Fruit fly (Drosophila melanogaster) whole organism, embryonic: ENCODE data around the gene ZnT63C.
A peak's percentile ranks its signal among the peaks of the same experiment; 100 is the strongest.

ENCODE experiments used
- BtbVII ChIP-seq: fragments of 200-800 bp; sonication (Bioruptor generic); optimal IDR thresholded peaks from 3 replicates; lab custom pipeline; 2017; ENCODE audit warnings: missing biosample characterization, mild to moderate bottlenecking, missing genetic modification characterization
- CG10959 ChIP-seq: fragments of 200-800 bp; sonication (Bioruptor generic); IDR thresholded peaks from 2 replicates; pipeline ENCODE4 v1.3.6; 2022; ENCODE audit warnings: missing biosample characterization, missing genetic modification characterization
- CG12942 ChIP-seq: fragments of 200-800 bp; sonication (Bioruptor generic); optimal IDR thresholded peaks from 3 replicates; lab custom pipeline; 2016; ENCODE audit warnings: missing biosample characterization, missing genetic modification characterization
- CG13287 ChIP-seq: fragments of 200-800 bp; sonication (Bioruptor generic); IDR thresholded peaks from 2 replicates; pipeline ENCODE4 v1.3.6; 2022; ENCODE audit warnings: missing biosample characterization, missing genetic modification characterization; ENCODE audit not compliant: partially characterized antibody
- CG1602 ChIP-seq: fragments of 200-800 bp; sonication (Bioruptor generic); optimal IDR thresholded peaks from 3 replicates; lab custom pipeline; 2016; ENCODE audit warnings: missing biosample characterization, missing genetic modification characterization
- CG1647 ChIP-seq: fragments of 200-800 bp; sonication (Bioruptor generic); optimal IDR thresholded peaks from 3 replicates; lab custom pipeline; 2016; ENCODE audit warnings: missing biosample characterization, missing genetic modification characterization
- CG16813 ChIP-seq: fragments of 200-800 bp; sonication (Bioruptor generic); IDR thresholded peaks from 3 replicates; pipeline ENCODE4 v1.3.6; 2022; ENCODE audit warnings: missing biosample characterization, missing genetic modification characterization; ENCODE audit not compliant: partially characterized antibody
- CG17361 ChIP-seq: fragments of 200-800 bp; sonication (Bioruptor generic); IDR thresholded peaks from 3 replicates; pipeline ENCODE4 v1.3.6; 2022; ENCODE audit warnings: missing biosample characterization, missing genetic modification characterization
- CG2678 ChIP-seq: fragments of 200-800 bp; sonication (Bioruptor generic); optimal IDR thresholded peaks from 3 replicates; lab custom pipeline; 2019; ENCODE audit warnings: missing biosample characterization, mild to moderate bottlenecking, missing genetic modification characterization, moderate library complexity
- CG2712 ChIP-seq: fragments of 200-800 bp; optimal IDR thresholded peaks from 3 replicates; lab custom pipeline; 2019; ENCODE audit warnings: missing biosample characterization, mild to moderate bottlenecking, missing genetic modification characterization, moderate library complexity
- CG30403 ChIP-seq: fragments of 200-800 bp; sonication (Bioruptor generic); optimal IDR thresholded peaks from 3 replicates; lab custom pipeline; 2016; ENCODE audit warnings: missing biosample characterization, missing genetic modification characterization
- CG3838 ChIP-seq: fragments of 200-800 bp; sonication (Bioruptor generic); optimal IDR thresholded peaks from 3 replicates; lab custom pipeline; 2016; ENCODE audit warnings: missing biosample characterization, missing genetic modification characterization
- CG3847 ChIP-seq: fragments of 200-800 bp; sonication (Bioruptor generic); IDR thresholded peaks from 2 replicates; pipeline ENCODE4 v1.3.6; 2022; ENCODE audit warnings: missing biosample characterization, missing genetic modification characterization
- CG3995 ChIP-seq: fragments of 200-800 bp; sonication (Bioruptor generic); optimal IDR thresholded peaks from 3 replicates; lab custom pipeline; 2016; ENCODE audit warnings: missing biosample characterization, missing genetic modification characterization
- CG4328 ChIP-seq: fragments of 200-800 bp; sonication (Bioruptor generic); optimal IDR thresholded peaks from 3 replicates; lab custom pipeline; 2017; ENCODE audit warnings: missing biosample characterization, missing genetic modification reagents, missing genetic modification characterization
- CG7556 ChIP-seq: fragments of 200-800 bp; sonication (Bioruptor generic); optimal IDR thresholded peaks from 2 replicates; lab custom pipeline; 2017; ENCODE audit warnings: missing biosample characterization, mild to moderate bottlenecking, missing genetic modification characterization
- CG9215 ChIP-seq: fragments of 200-800 bp; sonication (Bioruptor generic); IDR thresholded peaks from 2 replicates; pipeline ENCODE4 v1.3.6; 2022; ENCODE audit warnings: missing biosample characterization, missing genetic modification characterization
- CG9727 ChIP-seq: fragments of 200-800 bp; sonication (Bioruptor generic); optimal IDR thresholded peaks from 3 replicates; lab custom pipeline; 2017; ENCODE audit warnings: missing biosample characterization, mild to moderate bottlenecking, missing genetic modification characterization
- CHES-1-like ChIP-seq: fragments of 200-800 bp; sonication (Bioruptor generic); optimal IDR thresholded peaks from 2 replicates; lab custom pipeline; 2016; ENCODE audit warnings: missing biosample characterization, missing genetic modification characterization
- Camta ChIP-seq: fragments of 200-800 bp; sonication (Bioruptor generic); optimal IDR thresholded peaks from 2 replicates; lab custom pipeline; 2016; ENCODE audit warnings: missing biosample characterization, missing genetic modification characterization
- CoRest ChIP-seq: fragments of 200-800 bp; sonication (Bioruptor generic); optimal IDR thresholded peaks from 3 replicates; lab custom pipeline; 2018; ENCODE audit warnings: missing biosample characterization, mild to moderate bottlenecking, missing genetic modification characterization, moderate library complexity
- D ChIP-seq, 2 experiments: fragments of 200-800 bp in 1 of 2; fragments of >200 bp in 1 of 2; sonication (Bioruptor generic) in 1 of 2; optimal IDR thresholded peaks; 2 replicates in 1 of 2; 3 replicates in 1 of 2; lab custom pipeline; 2017; ENCODE audit warnings: mild to moderate bottlenecking in 1 of 2, missing biosample characterization in 1 of 2, missing genetic modification characterization in 1 of 2, missing genetic modification reagents in 1 of 2
- Elba2 ChIP-seq: fragments of 200-800 bp; sonication (Bioruptor generic); optimal IDR thresholded peaks from 3 replicates; lab custom pipeline; 2016; ENCODE audit warnings: missing biosample characterization, missing genetic modification characterization
- Fer1 ChIP-seq: fragments of 200-800 bp; sonication (Bioruptor generic); optimal IDR thresholded peaks from 2 replicates; lab custom pipeline; 2017; ENCODE audit warnings: missing biosample characterization, mild to moderate bottlenecking, missing genetic modification characterization
- H15 ChIP-seq: fragments of 200-800 bp; sonication (Bioruptor generic); IDR thresholded peaks from 3 replicates; pipeline ENCODE4 v1.3.6; 2022; ENCODE audit warnings: missing biosample characterization, missing genetic modification characterization
- Mad ChIP-seq: fragments of 200-800 bp; sonication (Bioruptor generic); optimal IDR thresholded peaks from 2 replicates; lab custom pipeline; 2016; ENCODE audit warnings: missing biosample characterization, missing genetic modification characterization
- Nf-YB ChIP-seq: fragments of 200-800 bp; sonication (Bioruptor generic); optimal IDR thresholded peaks from 3 replicates; lab custom pipeline; 2019; ENCODE audit warnings: missing biosample characterization, mild to moderate bottlenecking, missing genetic modification characterization, moderate library complexity
- Sox102F ChIP-seq: fragments of 200-800 bp; sonication (Bioruptor generic); optimal IDR thresholded peaks from 2 replicates; lab custom pipeline; 2018; ENCODE audit warnings: missing biosample characterization, mild to moderate bottlenecking, missing genetic modification characterization, moderate library complexity
- TFAM ChIP-seq: fragments of 200-800 bp; sonication (Bioruptor generic); optimal IDR thresholded peaks from 2 replicates; lab custom pipeline; 2017; ENCODE audit warnings: missing biosample characterization, missing genetic modification characterization, inconsistent platforms
- Xrp1 ChIP-seq: fragments of 200-800 bp; sonication (Bioruptor generic); IDR thresholded peaks from 2 replicates; pipeline ENCODE4 v1.3.6; 2022; ENCODE audit warnings: missing biosample characterization, missing genetic modification characterization
- ash1 ChIP-seq: fragments of 200-800 bp; sonication (Bioruptor generic); optimal IDR thresholded peaks from 2 replicates; lab custom pipeline; 2018; ENCODE audit warnings: missing biosample characterization, mild to moderate bottlenecking, missing genetic modification characterization
- bbx ChIP-seq: fragments of 200-800 bp; sonication (Bioruptor generic); IDR thresholded peaks from 2 replicates; pipeline ENCODE4 v1.3.6; 2022; ENCODE audit warnings: missing biosample characterization, missing genetic modification characterization; ENCODE audit not compliant: partially characterized antibody
- ci ChIP-seq: fragments of 200-800 bp; sonication (Bioruptor generic); IDR thresholded peaks from 3 replicates; pipeline ENCODE4 v1.3.6; 2022; ENCODE audit warnings: missing biosample characterization, missing genetic modification characterization
- en ChIP-seq: fragments of 200-800 bp; sonication (Bioruptor generic); optimal IDR thresholded peaks from 2 replicates; lab custom pipeline; 2016; ENCODE audit warnings: missing biosample characterization, missing genetic modification characterization
- pan ChIP-seq, 4 experiments: fragments of >200 bp in 3 of 4; fragments of 200-800 bp in 1 of 4; sonication (Bioruptor generic) in 1 of 4; optimal IDR thresholded peaks in 3 of 4; IDR thresholded peaks in 1 of 4; 2 replicates each; pipeline versions ENCODE4 v1.3.6 to Lab custom; 2017 to 2022; ENCODE audit warnings: missing biosample characterization in 2 of 4, missing genetic modification characterization in 2 of 4, mixed read lengths in 1 of 4
- pfk ChIP-seq: fragments of 200-800 bp; sonication (Bioruptor generic); optimal IDR thresholded peaks from 2 replicates; lab custom pipeline; 2018; ENCODE audit warnings: missing biosample characterization, mild to moderate bottlenecking, missing genetic modification characterization, moderate library complexity
- pho ChIP-seq: fragments of 200-800 bp; sonication (Bioruptor generic); optimal IDR thresholded peaks from 2 replicates; lab custom pipeline; 2016; ENCODE audit warnings: missing biosample characterization, missing genetic modification characterization
- schlank ChIP-seq: fragments of 200-800 bp; sonication (Bioruptor generic); optimal IDR thresholded peaks from 2 replicates; lab custom pipeline; 2018; ENCODE audit warnings: missing biosample characterization, mild to moderate bottlenecking, missing genetic modification characterization
- sens ChIP-seq: fragments of 200-800 bp; sonication (Bioruptor generic); peaks from one replicate; lab custom pipeline; 2016; ENCODE audit warnings: missing biosample characterization, missing genetic modification characterization
- sisA ChIP-seq: fragments of 200-800 bp; sonication (Bioruptor generic); IDR thresholded peaks from 2 replicates; pipeline ENCODE4 v1.3.6; 2022; ENCODE audit warnings: missing biosample characterization, missing genetic modification characterization
- sna ChIP-seq: fragments of 200-800 bp; sonication (Bioruptor generic); IDR thresholded peaks from 2 replicates; pipeline ENCODE4 v1.3.6; 2022; ENCODE audit warnings: missing biosample characterization, missing genetic modification characterization; ENCODE audit not compliant: partially characterized antibody
- so ChIP-seq: fragments of 200-800 bp; sonication (Bioruptor generic); IDR thresholded peaks from 3 replicates; pipeline ENCODE4 v1.3.6; 2022; ENCODE audit warnings: missing biosample characterization, missing genetic modification characterization
- stc ChIP-seq: fragments of 200-800 bp; sonication (Bioruptor generic); IDR thresholded peaks from 2 replicates; pipeline ENCODE4 v1.3.6; 2022; ENCODE audit warnings: missing biosample characterization, missing genetic modification characterization
- tap ChIP-seq: fragments of 200-800 bp; optimal IDR thresholded peaks from 3 replicates; lab custom pipeline; 2019; ENCODE audit warnings: missing biosample characterization, mild to moderate bottlenecking, missing genetic modification characterization, moderate library complexity
- tup ChIP-seq: fragments of 200-800 bp; sonication (Bioruptor generic); optimal IDR thresholded peaks from 2 replicates; lab custom pipeline; 2016; ENCODE audit warnings: missing biosample characterization, mild to moderate bottlenecking, missing genetic modification characterization, moderate library complexity
- unpg ChIP-seq: fragments of 200-800 bp; sonication (Bioruptor generic); optimal IDR thresholded peaks from 3 replicates; lab custom pipeline; 2018; ENCODE audit warnings: missing biosample characterization, mild to moderate bottlenecking, missing genetic modification characterization, moderate library complexity
- vfl ChIP-seq: fragments of 200-800 bp; sonication (Bioruptor generic); optimal IDR thresholded peaks from 2 replicates; lab custom pipeline; 2016; ENCODE audit warnings: missing biosample characterization, missing genetic modification characterization
- wor ChIP-seq: fragments of 200-800 bp; sonication (Bioruptor generic); IDR thresholded peaks from 2 replicates; pipeline ENCODE4 v1.3.6; 2022; ENCODE audit warnings: missing biosample characterization, missing genetic modification characterization
- zen2 ChIP-seq: fragments of 200-800 bp; sonication (Bioruptor generic); IDR thresholded peaks from 3 replicates; pipeline ENCODE4 v1.3.6; 2022; ENCODE audit warnings: missing biosample characterization, missing genetic modification characterization; ENCODE audit not compliant: partially characterized antibody

ZnT63C gene

dm6 chr3L:3301171-3301738 is 2.3 kb upstream of the ZnT63C start (continued):
- TF ChIP-seq CG12942 (GFP tag; lab: Kevin White, UChicago) (peak; percentile 84), Elba2 (no peak), pho (GFP tag; lab: Kevin White, UChicago) (peak; percentile 87), ci (GFP tag; lab: Robert Waterston, UW) (peak; percentile 94), CG9215 (peak; percentile 69), CG2712 (tag; lab: Kevin White, UChicago) (peak; percentile 95), CG3838 (GFP tag; lab: Kevin White, UChicago) (peak; percentile 84), wor (GFP tag; lab: Robert Waterston, UW) (peak; percentile 89), CoRest (tag; lab: Kevin White, UChicago) (peak; percentile 93), CG9727 (GFP tag; lab: Kevin White, UChicago) (peak; percentile 89), Fer1 (GFP tag; lab: Kevin White, UChicago) (peak; percentile 96), vfl (GFP tag; lab: Kevin White, UChicago) (peak; percentile 73), sens (GFP tag; lab: Kevin White, UChicago) (peak; percentile 99), Nf-YB (GFP tag; lab: Kevin White, UChicago) (peak; percentile 79), en (GFP tag; lab: Kevin White, UChicago) (peak; percentile 92), CG1647 (peak; percentile 85), ash1 (no peak), CG3995 (GFP tag; lab: Kevin White, UChicago) (peak; percentile 23), D (optimal IDR thresholded peaks at IDR 0.05; lab: Kevin White, UChicago) (no peak), D (GFP tag; optimal IDR thresholded peaks at IDR 0.05; lab: Kevin White, UChicago) (peak; percentile 85), CG7556 (GFP tag; lab: Kevin White, UChicago) (peak; percentile 92), H15 (GFP tag; lab: Robert Waterston, UW) (peak; percentile 86), CG30403 (peak; percentile 93), CHES-1-like (peak; percentile 89), Mad (GFP tag; lab: Kevin White, UChicago) (peak; percentile 86), unpg (GFP tag; lab: Kevin White, UChicago) (peak; percentile 94), bbx (GFP tag; lab: Robert Waterston, UW) (no peak), CG1602 (GFP tag; lab: Kevin White, UChicago) (peak; percentile 90), Xrp1 (GFP tag; lab: Robert Waterston, UW) (peak; percentile 91), tup (GFP tag; lab: Kevin White, UChicago) (peak; percentile 77), BtbVII (peak; percentile 89), CG17361 (GFP tag; lab: Robert Waterston, UW) (peak; percentile 94), tap (tag; lab: Kevin White, UChicago) (peak; percentile 95), sisA (GFP tag; lab: Robert Waterston, UW) (peak; percentile 88), CG16813 (GFP tag; lab: Robert Waterston, UW) (no peak), pan (optimal IDR thresholded peaks at IDR 0.05; lab: Kevin White, UChicago) (no peak), pan (GFP tag; optimal IDR thresholded peaks at IDR 0.05 in 1 of 2, IDR thresholded peaks at IDR 0.05 in 1 of 2) (peak in 1 of 2 experiments; percentile 92), Sox102F (GFP tag; lab: Kevin White, UChicago) (peak; percentile 94), so (GFP tag; lab: Robert Waterston, UW) (peak; percentile 93), stc (peak; percentile 95), pfk (GFP tag; lab: Kevin White, UChicago) (no peak), Camta (GFP tag; lab: Kevin White, UChicago) (peak; percentile 89), CG4328 (peak; percentile 79), sna (GFP tag; lab: Robert Waterston, UW) (no peak), CG3847 (peak; percentile 83), TFAM (GFP tag; lab: Kevin White, UChicago) (no peak), CG10959 (GFP tag; lab: Robert Waterston, UW) (peak; percentile 73), CG2678 (peak; percentile 95), zen2 (GFP tag; lab: Robert Waterston, UW) (no peak), schlank (tag; lab: Kevin White, UChicago) (peak; percentile 61), CG13287 (no peak; the same call in 1 of the 2 replicates)
